Fruit fly (Drosophila melanogaster) whole organism, embryonic: ENCODE measurements around the gene CG15473.

ENCODE experiments used
- Adf1 ChIP-seq: fragments of 200-800 bp; sonication (Bioruptor generic); IDR thresholded peaks from 2 replicates; pipeline ENCODE4 v1.3.6; 2022; ENCODE audit warnings: missing biosample characterization, missing genetic modification characterization
- CG10979 ChIP-seq: fragments of 200-800 bp; sonication (Bioruptor generic); optimal IDR thresholded peaks from 2 replicates; lab custom pipeline; 2018; ENCODE audit warnings: missing biosample characterization, mild to moderate bottlenecking, missing genetic modification characterization, moderate library complexity
- CG11504 ChIP-seq: fragments of 200-800 bp; sonication (Bioruptor generic); optimal IDR thresholded peaks from 3 replicates; lab custom pipeline; 2019; ENCODE audit warnings: missing biosample characterization, mild to moderate bottlenecking, missing genetic modification characterization, moderate library complexity
- CG12104 ChIP-seq: fragments of 200-800 bp; sonication (Bioruptor generic); optimal IDR thresholded peaks from 3 replicates; lab custom pipeline; 2016; ENCODE audit warnings: missing biosample characterization, missing genetic modification characterization
- CG12769 ChIP-seq: fragments of 200-800 bp; sonication (Bioruptor generic); optimal IDR thresholded peaks from 2 replicates; lab custom pipeline; 2019; ENCODE audit warnings: missing biosample characterization, mild to moderate bottlenecking, missing genetic modification characterization, moderate library complexity
- CG13123 ChIP-seq: fragments of 200-800 bp; sonication (Bioruptor generic); optimal IDR thresholded peaks from 2 replicates; lab custom pipeline; 2016; ENCODE audit warnings: missing biosample characterization, missing genetic modification characterization
- CG14050 ChIP-seq: fragments of 200-800 bp; sonication (Bioruptor generic); IDR thresholded peaks from 3 replicates; pipeline ENCODE4 v1.3.6; 2022; ENCODE audit warnings: missing biosample characterization, missing genetic modification characterization
- CG15479 ChIP-seq: fragments of 200-800 bp; sonication (Bioruptor generic); optimal IDR thresholded peaks from 3 replicates; lab custom pipeline; 2019; ENCODE audit warnings: missing biosample characterization, mild to moderate bottlenecking, missing genetic modification characterization, moderate library complexity
- CG16815 ChIP-seq: fragments of 200-800 bp; sonication (Bioruptor generic); optimal IDR thresholded peaks from 3 replicates; lab custom pipeline; 2017; ENCODE audit warnings: missing biosample characterization, mild to moderate bottlenecking, missing genetic modification characterization
- CG18476 ChIP-seq: fragments of 200-800 bp; sonication (Bioruptor generic); optimal IDR thresholded peaks from 2 replicates; lab custom pipeline; 2016; ENCODE audit warnings: missing biosample characterization, mild to moderate bottlenecking, missing genetic modification characterization
- CG2202 ChIP-seq: fragments of 200-800 bp; sonication (Bioruptor generic); optimal IDR thresholded peaks from 2 replicates; lab custom pipeline; 2018; ENCODE audit warnings: missing biosample characterization, mild to moderate bottlenecking, missing genetic modification characterization
- CG2889 ChIP-seq: fragments of 200-800 bp; sonication (Bioruptor generic); IDR thresholded peaks from 3 replicates; pipeline ENCODE4 v1.3.6; 2022; ENCODE audit warnings: missing biosample characterization, missing genetic modification characterization
- CG31224 ChIP-seq: fragments of 200-800 bp; sonication (Bioruptor generic); IDR thresholded peaks from 2 replicates; pipeline ENCODE4 v1.3.6; 2022; ENCODE audit warnings: missing biosample characterization, missing genetic modification characterization
- CG33557 ChIP-seq: fragments of 200-800 bp; sonication (Bioruptor generic); optimal IDR thresholded peaks from 2 replicates; lab custom pipeline; 2019; ENCODE audit warnings: missing biosample characterization, mild to moderate bottlenecking, missing genetic modification characterization, moderate library complexity
- CG3407 ChIP-seq: fragments of 200-800 bp; sonication (Bioruptor generic); optimal IDR thresholded peaks from 2 replicates; lab custom pipeline; 2018; ENCODE audit warnings: missing biosample characterization, mild to moderate bottlenecking, missing genetic modification characterization
- CG3847 ChIP-seq: fragments of 200-800 bp; sonication (Bioruptor generic); IDR thresholded peaks from 2 replicates; pipeline ENCODE4 v1.3.6; 2022; ENCODE audit warnings: missing biosample characterization, missing genetic modification characterization
- CG4282 ChIP-seq: fragments of 200-800 bp; sonication (Bioruptor generic); optimal IDR thresholded peaks from 2 replicates; lab custom pipeline; 2016; ENCODE audit warnings: missing biosample characterization, missing genetic modification characterization
- CG4617 ChIP-seq: fragments of 200-800 bp; sonication (Bioruptor generic); optimal IDR thresholded peaks from 3 replicates; lab custom pipeline; 2016; ENCODE audit warnings: missing biosample characterization, missing genetic modification characterization, borderline replicate concordance
- CG6765 ChIP-seq: fragments of 200-800 bp; sonication (Bioruptor generic); optimal IDR thresholded peaks from 3 replicates; lab custom pipeline; 2017; ENCODE audit warnings: missing biosample characterization, mild to moderate bottlenecking, missing genetic modification characterization
- CG7271 ChIP-seq: fragments of 200-800 bp; sonication (Bioruptor generic); optimal IDR thresholded peaks from 2 replicates; lab custom pipeline; 2018; ENCODE audit warnings: missing biosample characterization, mild to moderate bottlenecking, missing genetic modification characterization, moderate library complexity
- CG7745 ChIP-seq: fragments of 200-800 bp; sonication (Bioruptor generic); optimal IDR thresholded peaks from 2 replicates; lab custom pipeline; 2018; ENCODE audit warnings: missing biosample characterization, mild to moderate bottlenecking, missing genetic modification characterization, moderate library complexity
- Ets97D ChIP-seq: fragments of 200-800 bp; sonication (Bioruptor generic); optimal IDR thresholded peaks from 3 replicates; lab custom pipeline; 2016; ENCODE audit warnings: missing biosample characterization, missing genetic modification characterization
- Gsc ChIP-seq: fragments of 200-800 bp; sonication (Bioruptor generic); IDR thresholded peaks from 2 replicates; pipeline ENCODE4 v1.3.6; 2022; ENCODE audit warnings: missing biosample characterization, missing genetic modification characterization
- Gug ChIP-seq: fragments of 200-800 bp; sonication (Bioruptor generic); IDR thresholded peaks from 4 replicates; pipeline ENCODE4 v1.3.6; 2022; ENCODE audit warnings: missing biosample characterization, missing genetic modification characterization
- HLHmδ ChIP-seq: fragments of 200-800 bp; sonication (Bioruptor generic); optimal IDR thresholded peaks from 2 replicates; lab custom pipeline; 2018; ENCODE audit warnings: missing biosample characterization, mild to moderate bottlenecking, missing genetic modification characterization, moderate library complexity
- Hr39 ChIP-seq: fragments of >200 bp; optimal IDR thresholded peaks from 2 replicates; lab custom pipeline; 2017
- Lhr ChIP-seq: fragments of 200-800 bp; sonication (Bioruptor generic); optimal IDR thresholded peaks from 3 replicates; lab custom pipeline; 2017; ENCODE audit warnings: mild to moderate bottlenecking, missing biosample characterization, missing genetic modification reagents, missing genetic modification characterization
- Mrtf ChIP-seq: fragments of 200-800 bp; sonication (Bioruptor generic); IDR thresholded peaks from 3 replicates; pipeline ENCODE4 v1.3.6; 2022; ENCODE audit warnings: missing biosample characterization, missing genetic modification characterization
- NK7.1 ChIP-seq: fragments of 200-800 bp; sonication (Bioruptor generic); optimal IDR thresholded peaks from 3 replicates; lab custom pipeline; 2016; ENCODE audit warnings: missing biosample characterization, missing genetic modification characterization
- Nf-YB ChIP-seq: fragments of 200-800 bp; sonication (Bioruptor generic); optimal IDR thresholded peaks from 3 replicates; lab custom pipeline; 2019; ENCODE audit warnings: missing biosample characterization, mild to moderate bottlenecking, missing genetic modification characterization, moderate library complexity
- Spps ChIP-seq: fragments of 200-800 bp; sonication (Bioruptor generic); optimal IDR thresholded peaks from 2 replicates; lab custom pipeline; 2018; ENCODE audit warnings: missing biosample characterization, mild to moderate bottlenecking, missing genetic modification characterization
- Sry-δ ChIP-seq: fragments of 200-800 bp; sonication (Bioruptor generic); optimal IDR thresholded peaks from 2 replicates; lab custom pipeline; 2016; ENCODE audit warnings: missing biosample characterization, missing genetic modification characterization
- Xbp1 ChIP-seq: fragments of 200-800 bp; sonication (Bioruptor generic); optimal IDR thresholded peaks from 3 replicates; lab custom pipeline; 2016; ENCODE audit warnings: missing biosample characterization, mild to moderate bottlenecking, missing genetic modification characterization
- al ChIP-seq: fragments of 200-800 bp; sonication (Bioruptor generic); IDR thresholded peaks from 2 replicates; pipeline ENCODE4 v1.3.6; 2022; ENCODE audit warnings: missing biosample characterization, missing genetic modification characterization
- ato ChIP-seq: fragments of 200-800 bp; sonication (Bioruptor generic); IDR thresholded peaks from 2 replicates; pipeline ENCODE4 v1.3.6; 2022; ENCODE audit warnings: missing biosample characterization, missing genetic modification characterization; ENCODE audit not compliant: partially characterized antibody
- cg ChIP-seq: fragments of 200-800 bp; sonication (Bioruptor generic); optimal IDR thresholded peaks from 3 replicates; lab custom pipeline; 2019; ENCODE audit warnings: missing biosample characterization, mild to moderate bottlenecking, missing genetic modification characterization, moderate library complexity
- cwo ChIP-seq: fragments of 200-800 bp; sonication (Bioruptor generic); optimal IDR thresholded peaks from 3 replicates; lab custom pipeline; 2017; ENCODE audit warnings: missing biosample characterization, missing genetic modification characterization, mild to moderate bottlenecking, moderate library complexity, missing genetic modification reagents
- dmrt11E ChIP-seq: fragments of 200-800 bp; sonication (Bioruptor generic); optimal IDR thresholded peaks from 3 replicates; lab custom pipeline; 2018; ENCODE audit warnings: missing biosample characterization, mild to moderate bottlenecking, missing genetic modification characterization, moderate library complexity
- fd102C ChIP-seq: fragments of 200-800 bp; sonication (Bioruptor generic); optimal IDR thresholded peaks from 2 replicates; lab custom pipeline; 2018; ENCODE audit warnings: missing biosample characterization, mild to moderate bottlenecking, missing genetic modification characterization, moderate library complexity
- gcm2 ChIP-seq: fragments of 200-800 bp; sonication (Bioruptor generic); optimal IDR thresholded peaks from 2 replicates; lab custom pipeline; 2016; ENCODE audit warnings: missing biosample characterization, missing genetic modification characterization
- gt ChIP-seq: fragments of 200-800 bp; sonication (Bioruptor generic); IDR thresholded peaks from 2 replicates; pipeline ENCODE4 v1.3.6; 2022; ENCODE audit warnings: missing biosample characterization, missing genetic modification characterization
- insv ChIP-seq, 2 experiments: fragments of 200-800 bp; sonication (Bioruptor generic); optimal IDR thresholded peaks; 3 replicates each; lab custom pipeline; 2016 to 2018; ENCODE audit warnings: missing biosample characterization in 2 of 2, missing genetic modification characterization in 2 of 2
- kah ChIP-seq: fragments of 200-800 bp; sonication (Bioruptor generic); optimal IDR thresholded peaks from 2 replicates; lab custom pipeline; 2018; ENCODE audit warnings: missing biosample characterization, mild to moderate bottlenecking, missing genetic modification characterization
- luna ChIP-seq: fragments of 200-800 bp; sonication (Bioruptor generic); optimal IDR thresholded peaks from 2 replicates; lab custom pipeline; 2016; ENCODE audit warnings: missing biosample characterization, missing genetic modification characterization
- nerfin-1 ChIP-seq: fragments of 200-800 bp; sonication (Bioruptor generic); optimal IDR thresholded peaks from 3 replicates; lab custom pipeline; 2019; ENCODE audit warnings: missing biosample characterization, mild to moderate bottlenecking, missing genetic modification characterization, moderate library complexity
- pnt ChIP-seq: fragments of 200-800 bp; sonication (Bioruptor generic); optimal IDR thresholded peaks from 3 replicates; lab custom pipeline; 2016; ENCODE audit warnings: missing biosample characterization, missing genetic modification characterization
- prd ChIP-seq, 3 experiments: fragments of >200 bp in 2 of 3; fragments of 200-800 bp in 1 of 3; sonication (Bioruptor generic) in 1 of 3; optimal IDR thresholded peaks in 2 of 3; IDR thresholded peaks in 1 of 3; 2 replicates in 2 of 3; 3 replicates in 1 of 3; pipeline versions ENCODE4 v1.3.6 to Lab custom; 2017 to 2022; ENCODE audit warnings: missing biosample characterization in 1 of 3, missing genetic modification characterization in 1 of 3
- sd ChIP-seq: fragments of 200-800 bp; sonication (Bioruptor generic); optimal IDR thresholded peaks from 3 replicates; lab custom pipeline; 2018; ENCODE audit warnings: missing biosample characterization, mild to moderate bottlenecking, missing genetic modification characterization, moderate library complexity
- slbo ChIP-seq: fragments of 200-800 bp; sonication (Bioruptor generic); IDR thresholded peaks from 2 replicates; pipeline ENCODE4 v1.3.6; 2022; ENCODE audit warnings: missing biosample characterization, missing genetic modification characterization
- sr ChIP-seq: fragments of 200-800 bp; sonication (Bioruptor generic); IDR thresholded peaks from 3 replicates; pipeline ENCODE4 v1.3.6; 2022; ENCODE audit warnings: missing biosample characterization, missing genetic modification characterization
- tx ChIP-seq: fragments of 200-800 bp; sonication (Bioruptor generic); optimal IDR thresholded peaks from 2 replicates; lab custom pipeline; 2016; ENCODE audit warnings: missing biosample characterization, missing genetic modification characterization
- wek ChIP-seq: fragments of 200-800 bp; sonication (Bioruptor generic); optimal IDR thresholded peaks from 3 replicates; lab custom pipeline; 2018; ENCODE audit warnings: missing biosample characterization, mild to moderate bottlenecking, missing genetic modification characterization, moderate library complexity

The CG15473 gene

DNA sequence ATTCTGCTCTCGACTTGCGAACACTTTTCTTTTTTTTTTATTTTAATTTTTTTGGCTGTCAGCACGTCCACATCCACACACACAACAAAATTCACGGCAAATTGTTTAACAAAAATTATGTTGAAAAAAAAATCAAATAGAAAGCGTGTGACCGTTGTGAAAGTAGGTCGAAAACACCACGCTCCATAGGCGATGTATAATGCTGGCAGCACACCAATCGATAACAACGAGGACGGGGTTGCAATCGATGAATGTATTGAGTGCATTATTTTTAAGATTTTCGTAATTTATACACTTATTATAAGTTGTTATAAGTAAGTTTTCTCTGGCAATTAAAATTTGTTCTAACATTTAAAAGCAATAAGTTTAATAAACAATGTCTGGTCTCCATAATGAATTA lies 32.4 kb upstream of the CG15473 start, which contains the start of gene Pp2C1 (continued):
- TF ChIP-seq Nf-YB (no peak), Mrtf (GFP tag; lab: Robert Waterston, UW) (no peak), CG7271 (tag; lab: Kevin White, UChicago) (no peak), CG16815 (GFP tag; lab: Kevin White, UChicago) (no peak), CG14050 (no peak), cg (GFP tag; lab: Kevin White, UChicago) (no peak), tx (GFP tag; lab: Kevin White, UChicago) (no peak), nerfin-1 (tag; lab: Kevin White, UChicago) (no peak), CG15479 (no peak), kah (GFP tag; lab: Kevin White, UChicago) (no peak), al (GFP tag; lab: Robert Waterston, UW) (no peak), sd (no peak), CG2202 (tag; lab: Kevin White, UChicago) (no peak), CG12769 (tag; lab: Kevin White, UChicago) (no peak), Gsc (GFP tag; lab: Robert Waterston, UW) (no peak), CG33557 (GFP tag; lab: Kevin White, UChicago) (no peak), slbo (GFP tag; lab: Robert Waterston, UW) (no peak), gcm2 (GFP tag; lab: Kevin White, UChicago) (no peak), prd (optimal IDR thresholded peaks at IDR 0.05; lab: Kevin White, UChicago) (no peak), prd (GFP tag; IDR thresholded peaks at IDR 0.05; lab: Robert Waterston, UW) (no peak), CG2889 (GFP tag; lab: Robert Waterston, UW) (no peak), ato (GFP tag; lab: Robert Waterston, UW) (peak; percentile 75), Lhr (GFP tag; lab: Kevin White, UChicago) (peak; percentile 4), CG7745 (tag; lab: Kevin White, UChicago) (no peak), CG10979 (tag; lab: Kevin White, UChicago) (no peak), CG3407 (GFP tag; lab: Kevin White, UChicago) (no peak), dmrt11E (tag; lab: Kevin White, UChicago) (no peak), CG31224 (GFP tag; lab: Robert Waterston, UW) (no peak), Ets97D (GFP tag; lab: Kevin White, UChicago) (no peak), Adf1 (no peak), wek (GFP tag; lab: Kevin White, UChicago) (no peak), CG4282 (GFP tag; lab: Kevin White, UChicago) (no peak), HLHmδ (no peak), CG4617 (GFP tag; lab: Kevin White, UChicago) (peak; percentile 21), Spps (tag; lab: Kevin White, UChicago) (no peak), CG18476 (no peak), pnt (GFP tag; lab: Kevin White, UChicago) (no peak), CG6765 (GFP tag; lab: Kevin White, UChicago) (no peak), CG11504 (tag; lab: Kevin White, UChicago) (no peak), Hr39 (lab: Kevin White, UChicago) (no peak), gt (no peak), Xbp1 (no peak), sr (no peak), insv (GFP tag; optimal IDR thresholded peaks at IDR 0.05; lab: Kevin White, UChicago) (no peak), Sry-δ (GFP tag; lab: Kevin White, UChicago) (peak; percentile 73), CG3847 (no peak), CG12104 (no peak), CG13123 (no peak), NK7.1 (GFP tag; lab: Kevin White, UChicago) (no peak), fd102C (no peak), luna (GFP tag; lab: Kevin White, UChicago) (no peak), cwo (GFP tag; lab: Kevin White, UChicago) (no peak), Gug (no peak)
